Worm (Caenorhabditis elegans) whole organism, early embryonic: ENCODE results near the gene clec-83.

Experiments used
- B0310.2 ChIP-seq: sonication (generic microtip); optimal IDR thresholded peaks from 2 replicates; lab custom pipeline; 2016; ENCODE audit warnings: mild to moderate bottlenecking, missing genetic modification characterization, missing compliant biosample characterization
- ama-1 ChIP-seq: fragments of 150-350 bp; optimal IDR thresholded peaks from 2 replicates; lab custom pipeline; 2014
- ceh-13 ChIP-seq: fragments of 200-800 bp; sonication (Bioruptor generic); optimal IDR thresholded peaks from 2 replicates; lab custom pipeline; 2018; ENCODE audit warnings: mild to moderate bottlenecking, missing genetic modification characterization, missing compliant biosample characterization
- ceh-36 ChIP-seq: sonication (generic microtip); optimal IDR thresholded peaks from 2 replicates; lab custom pipeline; 2016; ENCODE audit warnings: missing genetic modification characterization, inconsistent platforms, missing compliant biosample characterization
- ets-7 ChIP-seq: sonication (generic microtip); optimal IDR thresholded peaks from 2 replicates; lab custom pipeline; 2016; ENCODE audit warnings: missing genotype, missing genetic modification characterization, missing compliant biosample characterization
- flt-1 ChIP-seq: fragments of 200-800 bp; sonication (Bioruptor generic); IDR thresholded peaks from 2 replicates; pipeline ENCODE4 v1.3.6; 2022; ENCODE audit warnings: missing genetic modification characterization, missing compliant biosample characterization
- hnd-1 ChIP-seq: sonication (generic microtip); optimal IDR thresholded peaks from 2 replicates; lab custom pipeline; 2016; ENCODE audit warnings: missing genetic modification characterization, missing compliant biosample characterization
- scrt-1 ChIP-seq: fragments of 200-800 bp; sonication (Bioruptor generic); IDR thresholded peaks from 2 replicates; pipeline ENCODE4 v1.3.6; 2022; ENCODE audit warnings: missing genetic modification characterization, missing compliant biosample characterization
- sea-1 ChIP-seq: fragments of 200-800 bp; sonication (Bioruptor generic); conservative IDR thresholded peaks from 2 replicates; pipeline ENCODE4 v1.3.6; 2022; ENCODE audit warnings: missing genetic modification characterization, missing compliant biosample characterization
- tbx-11 ChIP-seq: fragments of 200-800 bp; sonication (Bioruptor generic); IDR thresholded peaks from 2 replicates; pipeline ENCODE4 v1.3.6; 2022; ENCODE audit warnings: missing genetic modification characterization, missing compliant biosample characterization

DNA sequence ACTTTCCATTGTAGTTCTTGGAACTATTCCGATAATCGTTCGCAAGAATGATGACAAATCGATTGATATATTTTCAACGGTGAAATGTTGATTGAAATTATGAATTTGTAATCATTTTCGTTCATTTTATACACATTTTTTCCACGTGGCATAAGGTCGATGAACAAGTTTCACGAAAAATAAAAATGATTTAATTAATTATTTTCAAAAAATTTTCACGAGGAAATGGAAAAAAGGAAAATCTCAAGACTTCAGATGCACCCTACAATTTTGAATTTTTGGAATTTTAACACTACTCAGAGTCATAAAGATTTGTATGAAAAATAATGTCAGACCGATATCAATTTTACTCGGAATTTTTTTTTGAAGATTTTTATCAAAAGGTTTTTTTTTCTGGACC lies 21.6 kb downstream of the clec-83 start, which contains the start of gene Y54G2A.13:
- TF ChIP-seq ama-1 (lab: Kevin White, UChicago) = no peak
- TF ChIP-seq flt-1 (GFP tag; lab: Robert Waterston, UW) = no peak
- no peak for TF ChIP-seq ceh-36 (tag; lab: Kevin White, UChicago)
- TF ChIP-seq B0310.2 (tag; lab: Kevin White, UChicago) = no peak
- no peak for TF ChIP-seq ets-7 (tag; lab: Kevin White, UChicago)
- TF ChIP-seq scrt-1 (GFP tag; lab: Robert Waterston, UW) = no peak
- TF ChIP-seq ceh-13 (GFP tag; lab: Kevin White, UChicago) = no peak
- TF ChIP-seq tbx-11 (GFP tag; lab: Robert Waterston, UW) = no peak
- no peak for TF ChIP-seq hnd-1 (tag; lab: Kevin White, UChicago)
- no peak for TF ChIP-seq sea-1 (GFP tag; lab: Robert Waterston, UW)
